Fruit fly (Drosophila melanogaster): ENCODE measurements around the gene NSD.

NSD gene

dm6 chr3R:27937752-27938694 is at the start of gene NSD, which contains the start of gene BOD1 (continued):
- no peak for TF ChIP-seq Bdp1 (GFP tag; optimal IDR thresholded peaks at IDR 0.05)
- TF ChIP-seq Atf6 (GFP tag; IDR thresholded peaks at IDR 0.05) = no peak
- no peak for TF ChIP-seq CG15479 (GFP tag; optimal IDR thresholded peaks at IDR 0.05)
- TF ChIP-seq Stat92E (GFP tag; optimal IDR thresholded peaks at IDR 0.05) = no peak
- TF ChIP-seq ttk (GFP tag; IDR thresholded peaks at IDR 0.05) = peak; percentile 40; the same call in 1 of the 2 replicates
- TF ChIP-seq Sry-β (GFP tag; optimal IDR thresholded peaks at IDR 0.05) = peak; percentile 90
- peak; percentile 81 for TF ChIP-seq CG34224 (GFP tag; IDR thresholded peaks at IDR 0.05; ENCODE audit: partially characterized antibody)
- TF ChIP-seq CG18011 (GFP tag; optimal IDR thresholded peaks at IDR 0.05) = no peak
- no peak for TF ChIP-seq NC2β (GFP tag; optimal IDR thresholded peaks at IDR 0.05)
- TF ChIP-seq CG11085 (GFP tag; IDR thresholded peaks at IDR 0.05) = peak; percentile 82
- no peak for TF ChIP-seq br (optimal IDR thresholded peaks at IDR 0.05)
- TF ChIP-seq CG12155 (GFP tag; optimal IDR thresholded peaks at IDR 0.05) = peak; percentile 6
- peak; percentile 74 for TF ChIP-seq ase (GFP tag; IDR thresholded peaks at IDR 0.05)
- TF ChIP-seq Lhr (GFP tag; optimal IDR thresholded peaks at IDR 0.05) = no peak
- peak; percentile 90 for TF ChIP-seq nerfin-2 (GFP tag; IDR thresholded peaks at IDR 0.05; ENCODE audit: partially characterized antibody)
- TF ChIP-seq Hey (tag; optimal IDR thresholded peaks at IDR 0.05) = no peak
- TF ChIP-seq CG8281 (tag; optimal IDR thresholded peaks at IDR 0.05) = no peak
- TF ChIP-seq CG1832 (GFP tag; optimal IDR thresholded peaks at IDR 0.05) = no peak
- TF ChIP-seq CG17186 (GFP tag; optimal IDR thresholded peaks at IDR 0.05) = peak; percentile 51
- TF ChIP-seq Dfd (GFP tag; optimal IDR thresholded peaks at IDR 0.05) = no peak
- peak; percentile 27; the same call in 1 of the 3 replicates for TF ChIP-seq CG7357 (GFP tag; IDR thresholded peaks at IDR 0.05)
- TF ChIP-seq CG3995 (GFP tag; optimal IDR thresholded peaks at IDR 0.05) = no peak
- no peak for TF ChIP-seq CG12299 (tag; optimal IDR thresholded peaks at IDR 0.05)
- peak; percentile 62 for TF ChIP-seq CG3847 (GFP tag; IDR thresholded peaks at IDR 0.05)
- TF ChIP-seq CG10462 (GFP tag; optimal IDR thresholded peaks at IDR 0.05) = peak; percentile 17
- TF ChIP-seq so (GFP tag; IDR thresholded peaks at IDR 0.05) = no peak
- TF ChIP-seq CG6175 (GFP tag; IDR thresholded peaks at IDR 0.05) = peak; percentile 79
- TF ChIP-seq CG3163 (GFP tag; optimal IDR thresholded peaks at IDR 0.05) = no peak
- TF ChIP-seq CG5180 (GFP tag; optimal IDR thresholded peaks at IDR 0.05) = no peak
- TF ChIP-seq CG10267 (tag; optimal IDR thresholded peaks at IDR 0.05) = peak; percentile 35
- peak; percentile 34; the same call in 1 of the 2 replicates for TF ChIP-seq Drgx (GFP tag; IDR thresholded peaks at IDR 0.05)
- no peak for TF ChIP-seq CG3065 (GFP tag; optimal IDR thresholded peaks at IDR 0.05)
- TF ChIP-seq NfI (GFP tag; optimal IDR thresholded peaks at IDR 0.05) = peak; percentile 63
- TF ChIP-seq her (GFP tag; optimal IDR thresholded peaks at IDR 0.05) = no peak
- peak; percentile 33; the same call in 2 of the 3 replicates for TF ChIP-seq croc (GFP tag; conservative IDR thresholded peaks at IDR 0.05)
- TF ChIP-seq Doc2 (GFP tag; IDR thresholded peaks at IDR 0.05) = no peak
- TF ChIP-seq CG4820 (GFP tag; optimal IDR thresholded peaks at IDR 0.05) = peak; percentile 46
- no peak for TF ChIP-seq Mad (GFP tag; optimal IDR thresholded peaks at IDR 0.05)
- TF ChIP-seq NFAT (GFP tag; IDR thresholded peaks at IDR 0.05) = peak; percentile 85
- peak; percentile 85 for TF ChIP-seq CG13287 (GFP tag; IDR thresholded peaks at IDR 0.05; ENCODE audit: partially characterized antibody)
- peak; percentile 55 for TF ChIP-seq CG15696 (tag; optimal IDR thresholded peaks at IDR 0.05)
- no peak for TF ChIP-seq gce (GFP tag; IDR thresholded peaks at IDR 0.05)
- no peak for TF ChIP-seq eve (GFP tag; optimal IDR thresholded peaks at IDR 0.05)
- no peak for TF ChIP-seq Lim3 (GFP tag; IDR thresholded peaks at IDR 0.05)
- TF ChIP-seq Usf (GFP tag; optimal IDR thresholded peaks at IDR 0.05) = peak; percentile 41
- peak; percentile 58 for TF ChIP-seq CG14667 (GFP tag; IDR thresholded peaks at IDR 0.05)
- TF ChIP-seq mld (GFP tag; IDR thresholded peaks at IDR 0.05; ENCODE audit: partially characterized antibody) = peak; percentile 95
- TF ChIP-seq vnd (GFP tag; IDR thresholded peaks at IDR 0.05; ENCODE audit: partially characterized antibody) = peak; percentile 94
- TF ChIP-seq CG13624 (GFP tag; optimal IDR thresholded peaks at IDR 0.05) = peak; percentile 28
